Worm (Caenorhabditis elegans) whole organism, mixed stage, embryonic: ENCODE measurements around the gene VY10G11R.1.

Experiments used
- nhr-237 ChIP-seq: fragments of 150-350 bp; optimal IDR thresholded peaks from 2 replicates; lab custom pipeline; 2014; ENCODE audit warnings: missing biosample characterization, missing genetic modification characterization
- nhr-28 ChIP-seq: fragments of 150-350 bp; optimal IDR thresholded peaks from 2 replicates; lab custom pipeline; 2014; ENCODE audit warnings: missing biosample characterization, missing genetic modification characterization
- sptf-1 ChIP-seq: sonication (generic microtip); optimal IDR thresholded peaks from 2 replicates; lab custom pipeline; 2017; ENCODE audit warnings: mild to moderate bottlenecking, missing genetic modification characterization, moderate library complexity, missing compliant biosample characterization
- unc-39 ChIP-seq: fragments of 150-350 bp; optimal IDR thresholded peaks from 2 replicates; lab custom pipeline; 2014; ENCODE audit warnings: missing biosample characterization, missing genetic modification characterization
- unc-62 ChIP-seq: fragments of 150-350 bp; optimal IDR thresholded peaks from 2 replicates; lab custom pipeline; 2014; ENCODE audit warnings: missing biosample characterization, missing genetic modification reagents, missing genetic modification characterization

DNA sequence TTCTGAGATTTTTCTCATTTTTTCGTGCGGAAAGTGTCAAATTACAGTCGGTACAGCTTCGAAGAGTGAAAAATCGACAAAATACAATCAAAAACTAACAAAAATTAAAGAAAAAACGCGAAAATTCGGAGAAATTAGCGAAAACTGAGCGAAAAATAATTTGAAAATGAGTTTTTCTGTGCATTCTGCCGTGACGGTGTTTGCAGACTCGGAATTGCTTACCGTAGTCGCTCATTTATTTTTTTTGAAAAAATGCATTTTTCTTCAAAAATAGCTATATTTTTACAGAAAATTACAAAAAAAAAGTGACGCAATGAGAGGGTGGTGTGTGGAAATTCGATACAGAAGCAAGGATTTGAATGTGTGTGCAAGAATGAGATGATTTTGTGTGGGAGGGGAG, 32.3 kb upstream of the VY10G11R.1 start:
- no peak for TF ChIP-seq unc-39 (tag; lab: Kevin White, UChicago)
- TF ChIP-seq unc-62 (GFP tag; lab: Kevin White, UChicago): no peak
- TF ChIP-seq nhr-237: no peak
- no peak for TF ChIP-seq nhr-28
- no peak for TF ChIP-seq sptf-1
